Fruit fly (Drosophila melanogaster): ENCODE measurements around the gene Rpp30.
A peak's percentile ranks its signal among the peaks of the same experiment; 100 is the strongest.

Rpp30 gene

dm6 chr2L:241415-241814, 10.8 kb downstream of the Rpp30 start:
- no peak for TF ChIP-seq noc (tag; optimal IDR thresholded peaks at IDR 0.05)

- TF ChIP-seq noc (tag; optimal IDR thresholded peaks at IDR 0.05): no peak
These were observed 11.9 kb downstream of the Rpp30 start for dm6 chr2L:240176-240769.

dm6 chr2L:232187-232586, 20.0 kb downstream of the Rpp30 start, which contains the start of gene CG13693:
Gene CG13693, plus strand, starts transcription at chr2L:232487.
- no peak for TF ChIP-seq noc (tag; optimal IDR thresholded peaks at IDR 0.05)

- TF ChIP-seq noc (tag; optimal IDR thresholded peaks at IDR 0.05): no peak
These were observed 23.9 kb downstream of the Rpp30 start for dm6 chr2L:228246-228645.

dm6 chr2L:225386-225682, 26.8 kb downstream of the Rpp30 start:
- no peak for TF ChIP-seq noc (tag; optimal IDR thresholded peaks at IDR 0.05)

- TF ChIP-seq noc (tag; optimal IDR thresholded peaks at IDR 0.05): no peak
These were observed 27.4 kb downstream of the Rpp30 start for dm6 chr2L:224599-225385.

- no peak for TF ChIP-seq noc (tag; optimal IDR thresholded peaks at IDR 0.05)
These were observed 28.1 kb downstream of the Rpp30 start for dm6 chr2L:223867-224598.

dm6 chr2L:223351-223750, 28.8 kb downstream of the Rpp30 start:
- peak; percentile 38 for TF ChIP-seq noc (tag; optimal IDR thresholded peaks at IDR 0.05)

dm6 chr2L:222867-223266, 29.3 kb downstream of the Rpp30 start:
- TF ChIP-seq noc (tag; optimal IDR thresholded peaks at IDR 0.05): no peak

- TF ChIP-seq noc (tag; optimal IDR thresholded peaks at IDR 0.05): no peak
These were observed 30.2 kb downstream of the Rpp30 start for dm6 chr2L:221939-222489.

dm6 chr2L:221152-221551, 31.0 kb downstream of the Rpp30 start:
- no peak for TF ChIP-seq noc (tag; optimal IDR thresholded peaks at IDR 0.05)

- TF ChIP-seq noc (tag; optimal IDR thresholded peaks at IDR 0.05): no peak
These were observed 31.7 kb downstream of the Rpp30 start for dm6 chr2L:220509-220908.

dm6 chr2L:219441-220033, 32.6 kb downstream of the Rpp30 start:
- TF ChIP-seq noc (tag; optimal IDR thresholded peaks at IDR 0.05): no peak

dm6 chr2L:207129-207813, 44.9 kb downstream of the Rpp30 start, which contains the start of the genes Tbc1d15-17 and CG11617:
Gene Tbc1d15-17, plus strand, starts transcription at chr2L:207179.
Gene CG11617, minus strand, starts transcription at chr2L:207297.
- TF ChIP-seq noc (tag; optimal IDR thresholded peaks at IDR 0.05): no peak

- no peak for TF ChIP-seq noc (tag; optimal IDR thresholded peaks at IDR 0.05)
These were observed 45.6 kb downstream of the Rpp30 start for dm6 chr2L:206556-206955.

dm6 chr2L:204557-204956, 47.6 kb downstream of the Rpp30 start:
- TF ChIP-seq noc (tag; optimal IDR thresholded peaks at IDR 0.05): no peak

Measured in whole organism, larva.